Worm (Caenorhabditis elegans) whole organism, midembryonic: ENCODE results near the gene srt-74.

ENCODE experiments used
- flt-1 ChIP-seq: fragments of 200-800 bp; sonication (Bioruptor generic); IDR thresholded peaks from 2 replicates; pipeline ENCODE4 v1.3.6; 2022; ENCODE audit warnings: missing genetic modification characterization, missing compliant biosample characterization
- ref-1 ChIP-seq: fragments of 200-800 bp; sonication (Bioruptor generic); conservative IDR thresholded peaks from 2 replicates; pipeline ENCODE4 v1.3.6; 2022; ENCODE audit warnings: missing genetic modification reagents, missing genetic modification characterization, missing compliant biosample characterization
- ztf-23 ChIP-seq: fragments of 200-800 bp; sonication (Bioruptor generic); IDR thresholded peaks from 2 replicates; pipeline ENCODE4 v1.3.6; 2022; ENCODE audit warnings: missing genetic modification reagents, missing genetic modification characterization, missing compliant biosample characterization
- ztf-29 ChIP-seq: fragments of 200-800 bp; sonication (Bioruptor generic); IDR thresholded peaks from 2 replicates; pipeline ENCODE4 v1.3.6; 2022; ENCODE audit warnings: missing genetic modification reagents, missing genetic modification characterization, missing compliant biosample characterization

DNA sequence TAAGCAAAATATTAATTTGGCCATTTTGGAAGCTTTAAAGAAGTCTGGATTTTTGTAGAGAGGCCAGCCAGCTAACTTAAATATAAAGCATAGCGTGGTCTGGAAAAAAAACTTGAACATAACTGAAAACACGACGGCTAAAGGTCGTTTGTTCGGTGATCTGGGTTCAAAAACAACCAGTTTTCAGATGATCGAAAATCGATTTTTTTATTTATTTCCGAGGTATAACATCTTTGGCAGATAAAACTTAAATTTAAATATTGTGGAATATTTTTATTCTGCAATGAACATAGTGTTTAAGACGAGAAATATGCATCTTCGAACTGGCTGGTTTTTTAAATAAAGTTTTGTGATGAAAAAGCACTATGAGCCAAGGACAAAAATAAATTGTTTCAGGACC is 13.5 kb downstream of the srt-74 start, which contains the start of gene F40G12.4:
- TF ChIP-seq ztf-29 (GFP tag; lab: Robert Waterston, UW), result no peak
- TF ChIP-seq flt-1 (GFP tag; lab: Robert Waterston, UW), result no peak
- no peak for TF ChIP-seq ref-1 (GFP tag; lab: Robert Waterston, UW)
- TF ChIP-seq ztf-23 (GFP tag; lab: Robert Waterston, UW), result no peak
